Worm (Caenorhabditis elegans) whole organism, early embryonic: ENCODE measurements around the gene odd-2.

Source experiments
- B0310.2 ChIP-seq: sonication (generic microtip); optimal IDR thresholded peaks from 2 replicates; lab custom pipeline; 2016; ENCODE audit warnings: mild to moderate bottlenecking, missing genetic modification characterization, missing compliant biosample characterization
- ama-1 ChIP-seq: fragments of 150-350 bp; optimal IDR thresholded peaks from 2 replicates; lab custom pipeline; 2014
- ceh-13 ChIP-seq: fragments of 200-800 bp; sonication (Bioruptor generic); optimal IDR thresholded peaks from 2 replicates; lab custom pipeline; 2018; ENCODE audit warnings: mild to moderate bottlenecking, missing genetic modification characterization, missing compliant biosample characterization
- ceh-36 ChIP-seq: sonication (generic microtip); optimal IDR thresholded peaks from 2 replicates; lab custom pipeline; 2016; ENCODE audit warnings: missing genetic modification characterization, inconsistent platforms, missing compliant biosample characterization
- ets-7 ChIP-seq: sonication (generic microtip); optimal IDR thresholded peaks from 2 replicates; lab custom pipeline; 2016; ENCODE audit warnings: missing genotype, missing genetic modification characterization, missing compliant biosample characterization
- flt-1 ChIP-seq: fragments of 200-800 bp; sonication (Bioruptor generic); IDR thresholded peaks from 2 replicates; pipeline ENCODE4 v1.3.6; 2022; ENCODE audit warnings: missing genetic modification characterization, missing compliant biosample characterization
- hmg-4 ChIP-seq: fragments of 200-800 bp; sonication (Bioruptor generic); optimal IDR thresholded peaks from 2 replicates; lab custom pipeline; 2018; ENCODE audit warnings: mild to moderate bottlenecking, missing genetic modification characterization, missing compliant biosample characterization
- scrt-1 ChIP-seq: fragments of 200-800 bp; sonication (Bioruptor generic); IDR thresholded peaks from 2 replicates; pipeline ENCODE4 v1.3.6; 2022; ENCODE audit warnings: missing genetic modification characterization, missing compliant biosample characterization
- sea-1 ChIP-seq: fragments of 200-800 bp; sonication (Bioruptor generic); conservative IDR thresholded peaks from 2 replicates; pipeline ENCODE4 v1.3.6; 2022; ENCODE audit warnings: missing genetic modification characterization, missing compliant biosample characterization
- tra-4 ChIP-seq: sonication (generic microtip); optimal IDR thresholded peaks from 2 replicates; lab custom pipeline; 2017; ENCODE audit warnings: missing genetic modification characterization, missing compliant biosample characterization

DNA sequence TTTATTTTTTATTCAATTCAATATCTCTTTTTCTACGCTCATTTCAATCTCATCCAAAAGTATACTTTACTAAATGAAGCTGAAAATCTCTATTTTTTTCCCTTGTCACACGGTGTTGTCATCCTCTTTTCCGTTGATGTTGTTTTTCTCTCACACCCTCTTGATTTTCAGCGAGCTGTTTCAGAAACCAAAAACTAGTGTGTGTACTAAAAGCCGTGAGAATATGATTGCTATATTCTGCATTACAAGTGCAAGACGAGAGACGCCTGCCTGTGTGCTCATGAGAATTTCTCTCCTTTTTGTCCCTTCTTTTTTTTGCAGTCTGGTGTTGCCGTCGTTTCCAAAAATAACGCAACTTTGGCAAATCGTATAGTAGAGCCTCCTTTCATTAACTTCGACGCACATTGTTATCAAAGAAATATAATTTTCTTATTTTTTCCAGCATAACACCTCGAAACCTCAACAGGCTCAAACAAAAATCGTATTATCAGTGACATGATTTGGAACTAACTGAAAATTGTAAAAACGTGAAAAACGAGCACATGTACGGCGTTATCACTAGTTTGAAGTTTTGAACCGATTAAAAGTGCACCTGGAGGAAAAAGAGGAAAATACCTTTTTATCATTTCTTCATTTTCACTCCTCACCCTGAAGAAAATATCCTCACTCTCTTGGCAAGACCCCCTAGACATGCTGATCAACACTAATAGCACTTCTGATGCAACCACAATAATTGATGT lies 42.1 kb downstream of the odd-2 start, which contains the start of gene C15H9.2:
- TF ChIP-seq ets-7: no peak
- TF ChIP-seq ama-1 (lab: Kevin White, UChicago): no peak
- TF ChIP-seq tra-4 (tag; lab: Kevin White, UChicago): no peak
- TF ChIP-seq flt-1 (GFP tag; lab: Robert Waterston, UW): no peak
- no peak for TF ChIP-seq ceh-13 (GFP tag; lab: Kevin White, UChicago)
- TF ChIP-seq ceh-36 (tag; lab: Kevin White, UChicago): no peak
- no peak for TF ChIP-seq scrt-1 (GFP tag; lab: Robert Waterston, UW)
- no peak for TF ChIP-seq B0310.2 (tag; lab: Kevin White, UChicago)
- no peak for TF ChIP-seq hmg-4
- no peak for TF ChIP-seq sea-1 (GFP tag; lab: Robert Waterston, UW)
